Fruit fly (Drosophila melanogaster) S2 (cell line): ENCODE data around the gene Mzt1.

Experiments
- CG8478 ChIP-seq: fragments of >200 bp; optimal IDR thresholded peaks from 2 replicates; lab custom pipeline; 2018
- CTCF ChIP-seq, 2 experiments: fragments of >200 bp; optimal IDR thresholded peaks; 2 replicates each; lab custom pipeline; 2018

DNA sequence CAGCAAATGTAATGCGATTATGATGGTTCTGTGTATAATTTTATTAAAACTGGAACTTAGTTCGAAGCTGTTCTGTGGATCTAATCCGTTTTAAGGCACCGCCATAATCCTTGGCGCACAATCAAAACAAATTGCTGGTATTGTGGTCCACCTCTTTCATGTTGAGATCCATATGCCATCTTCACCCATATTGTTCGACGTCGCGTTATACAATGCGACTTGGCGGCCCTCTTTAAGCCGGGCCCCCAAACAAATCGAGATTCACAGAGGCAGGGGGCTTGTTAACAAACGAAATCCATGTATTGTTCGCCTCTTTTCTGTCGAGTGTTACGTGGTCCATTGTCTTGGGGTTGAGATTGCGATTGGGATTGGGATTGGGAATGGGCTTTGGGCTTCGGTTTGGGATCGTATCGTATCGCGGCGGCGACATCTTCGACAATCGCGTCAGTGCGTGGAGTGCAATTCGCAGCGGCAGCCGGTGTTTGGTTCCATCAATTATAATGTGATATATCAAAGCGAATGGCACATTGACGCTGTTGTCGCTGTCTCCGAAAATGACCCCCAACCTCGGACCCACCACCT, 47.8 kb downstream of the Mzt1 start:
- no peak for TF ChIP-seq CTCF (optimal IDR thresholded peaks at IDR 0.05; lab: Kevin White, UChicago)
- no peak for TF ChIP-seq CG8478 (lab: Kevin White, UChicago)
